Worm (Caenorhabditis elegans) whole organism, young adult: ENCODE results near the gene srx-28.

Experiments used
- F39B2.1 ChIP-seq: fragments of 200-800 bp; sonication (Bioruptor generic); IDR thresholded peaks from 2 replicates; pipeline ENCODE4 v1.3.6; 2022; ENCODE audit warnings: missing genetic modification reagents, missing genetic modification characterization, missing compliant biosample characterization
- F49E8.2 ChIP-seq: sonication (generic microtip); optimal IDR thresholded peaks from 3 replicates; lab custom pipeline; 2017; ENCODE audit warnings: missing genetic modification characterization, mild to moderate bottlenecking, missing compliant biosample characterization, antibody characterized with exemption, moderate library complexity; ENCODE audit not compliant: insufficient read depth
- F55B11.4 ChIP-seq: sonication (generic microtip); optimal IDR thresholded peaks from 2 replicates; lab custom pipeline; 2016; ENCODE audit warnings: missing compliant biosample characterization, missing genetic modification characterization, borderline replicate concordance; ENCODE audit not compliant: insufficient read depth
- F57C9.4 ChIP-seq: sonication (generic microtip); optimal IDR thresholded peaks from 2 replicates; lab custom pipeline; 2017; ENCODE audit warnings: mild to moderate bottlenecking, missing genetic modification characterization, missing compliant biosample characterization
- Y53G8AR.9 ChIP-seq: fragments of 200-800 bp; sonication (Bioruptor generic); conservative IDR thresholded peaks from 2 replicates; pipeline ENCODE4 v1.3.6; 2022; ENCODE audit warnings: missing genetic modification reagents, missing genetic modification characterization, missing compliant biosample characterization
- Y95B8A.8 ChIP-seq: fragments of 200-800 bp; sonication (Bioruptor generic); IDR thresholded peaks from 2 replicates; pipeline ENCODE4 v1.3.6; 2022; ENCODE audit warnings: missing genetic modification reagents, missing genetic modification characterization, missing compliant biosample characterization
- akir-1 ChIP-seq: fragments of 200-800 bp; sonication (Bioruptor generic); optimal IDR thresholded peaks from 2 replicates; lab custom pipeline; 2018; ENCODE audit warnings: mild to moderate bottlenecking, missing genetic modification characterization, moderate library complexity, missing compliant biosample characterization
- ama-1 ChIP-seq, 3 experiments: fragments of 150-350 bp in 1 of 3; sonication (generic microtip) in 2 of 3; optimal IDR thresholded peaks; 2 replicates each; lab custom pipeline; 2014 to 2018; ENCODE audit warnings: missing biosample characterization in 2 of 3, missing genetic modification characterization in 2 of 3, missing genetic modification reagents in 2 of 3
- aptf-3 ChIP-seq: fragments of 200-800 bp; sonication (Bioruptor generic); IDR thresholded peaks from 2 replicates; pipeline ENCODE4 v1.3.6; 2022; ENCODE audit warnings: missing genetic modification characterization, missing compliant biosample characterization
- attf-5 ChIP-seq: fragments of 200-800 bp; sonication (Bioruptor generic); optimal IDR thresholded peaks from 2 replicates; lab custom pipeline; 2018; ENCODE audit warnings: mild to moderate bottlenecking, missing genetic modification characterization, missing compliant biosample characterization
- bed-1 ChIP-seq: fragments of 200-800 bp; sonication (Bioruptor generic); IDR thresholded peaks from 2 replicates; pipeline ENCODE4 v1.3.6; 2022; ENCODE audit warnings: missing genetic modification reagents, missing genetic modification characterization, missing compliant biosample characterization
- cebp-2 ChIP-seq: fragments of 200-800 bp; sonication (Bioruptor generic); IDR thresholded peaks from 2 replicates; pipeline ENCODE4 v1.3.6; 2022; ENCODE audit warnings: missing genetic modification characterization, missing compliant biosample characterization
- dpl-1 ChIP-seq: fragments of 150-350 bp; optimal IDR thresholded peaks from 2 replicates; lab custom pipeline; 2014; ENCODE audit warnings: missing biosample characterization, missing genetic modification reagents, missing genetic modification characterization
- efl-1 ChIP-seq: fragments of 150-350 bp; optimal IDR thresholded peaks from 2 replicates; lab custom pipeline; 2014; ENCODE audit warnings: missing biosample characterization, missing genetic modification reagents, missing genetic modification characterization
- egrh-3 ChIP-seq: fragments of 200-800 bp; sonication (Bioruptor generic); IDR thresholded peaks from 2 replicates; pipeline ENCODE4 v1.3.6; 2022; ENCODE audit warnings: missing genetic modification reagents, missing genetic modification characterization, missing compliant biosample characterization
- hmg-1.2 ChIP-seq: fragments of 200-800 bp; sonication (Bioruptor generic); IDR thresholded peaks from 2 replicates; pipeline ENCODE4 v1.3.6; 2022; ENCODE audit warnings: missing genetic modification reagents, missing genetic modification characterization, missing compliant biosample characterization
- hmg-20 ChIP-seq: fragments of 200-800 bp; sonication (Bioruptor generic); IDR thresholded peaks from 2 replicates; pipeline ENCODE4 v1.3.6; 2022; ENCODE audit warnings: missing genetic modification reagents, missing genetic modification characterization, missing compliant biosample characterization
- hrde-1 ChIP-seq: sonication (generic microtip); optimal IDR thresholded peaks from 2 replicates; lab custom pipeline; 2016; ENCODE audit warnings: missing genetic modification characterization, mild to moderate bottlenecking, missing compliant biosample characterization, moderate library complexity, missing genotype, missing genetic modification reagents, borderline replicate concordance
- hsf-1 ChIP-seq: fragments of 200-800 bp; sonication (Bioruptor generic); IDR thresholded peaks from 2 replicates; pipeline ENCODE4 v1.3.6; 2022; ENCODE audit warnings: missing genetic modification reagents, missing genetic modification characterization, missing compliant biosample characterization
- lag-1 ChIP-seq: fragments of 200-800 bp; sonication (Bioruptor generic); IDR thresholded peaks from 2 replicates; pipeline ENCODE4 v1.3.6; 2022; ENCODE audit warnings: missing genetic modification reagents, missing genetic modification characterization, missing compliant biosample characterization
- lin-26 ChIP-seq: fragments of 200-800 bp; sonication (Bioruptor generic); IDR thresholded peaks from 2 replicates; pipeline ENCODE4 v1.3.6; 2022; ENCODE audit warnings: missing genetic modification reagents, missing genetic modification characterization, missing compliant biosample characterization
- lsl-1 ChIP-seq: fragments of 200-800 bp; sonication (Bioruptor generic); optimal IDR thresholded peaks from 2 replicates; lab custom pipeline; 2018; ENCODE audit warnings: mild to moderate bottlenecking, missing genetic modification characterization, moderate library complexity, missing compliant biosample characterization
- lsy-27 ChIP-seq: sonication (generic microtip); optimal IDR thresholded peaks from 2 replicates; lab custom pipeline; 2017; ENCODE audit warnings: missing genetic modification characterization, mild to moderate bottlenecking, missing compliant biosample characterization, antibody characterized with exemption, missing genotype, borderline replicate concordance; ENCODE audit not compliant: insufficient read depth
- madf-8 ChIP-seq: fragments of 200-800 bp; sonication (Bioruptor generic); conservative IDR thresholded peaks from 2 replicates; pipeline ENCODE4 v1.3.6; 2022; ENCODE audit warnings: missing genetic modification reagents, missing genetic modification characterization, missing compliant biosample characterization
- mes-4 ChIP-seq: sonication (generic microtip); optimal IDR thresholded peaks from 2 replicates; lab custom pipeline; 2016; ENCODE audit warnings: missing genotype, missing genetic modification characterization, missing compliant biosample characterization
- nhr-179 ChIP-seq: sonication (generic microtip); optimal IDR thresholded peaks from 2 replicates; lab custom pipeline; 2016; ENCODE audit warnings: mild to moderate bottlenecking, missing genetic modification characterization, missing compliant biosample characterization
- nhr-90 ChIP-seq: sonication (generic microtip); optimal IDR thresholded peaks from 2 replicates; lab custom pipeline; 2016; ENCODE audit warnings: missing genotype, mild to moderate bottlenecking, missing genetic modification characterization, missing compliant biosample characterization
- repo-1 ChIP-seq: sonication (generic microtip); optimal IDR thresholded peaks from 2 replicates; lab custom pipeline; 2017; ENCODE audit warnings: mild to moderate bottlenecking, missing genetic modification characterization, missing compliant biosample characterization
- sea-2 ChIP-seq: fragments of 200-800 bp; sonication (Bioruptor generic); IDR thresholded peaks from 2 replicates; pipeline ENCODE4 v1.3.6; 2022; ENCODE audit warnings: missing genetic modification characterization, missing compliant biosample characterization
- snpc-1.1 ChIP-seq: sonication (generic microtip); optimal IDR thresholded peaks from 2 replicates; lab custom pipeline; 2017; ENCODE audit warnings: missing genetic modification characterization, mild to moderate bottlenecking, missing compliant biosample characterization, antibody characterized with exemption, moderate library complexity, missing genotype, missing genetic modification reagents; ENCODE audit not compliant: insufficient read depth
- snpc-1.3 ChIP-seq: sonication (generic microtip); optimal IDR thresholded peaks from 2 replicates; lab custom pipeline; 2017; ENCODE audit warnings: missing genetic modification characterization, mild to moderate bottlenecking, missing compliant biosample characterization, antibody characterized with exemption, moderate library complexity, missing genotype, missing genetic modification reagents; ENCODE audit not compliant: insufficient read depth
- snpc-3.4 ChIP-seq: sonication (generic microtip); optimal IDR thresholded peaks from 2 replicates; lab custom pipeline; 2017; ENCODE audit warnings: missing genetic modification characterization, mild to moderate bottlenecking, missing compliant biosample characterization, antibody characterized with exemption, moderate library complexity, missing genotype, missing genetic modification reagents
- snpc-4 ChIP-seq, 5 experiments: fragments of 150-350 bp in 1 of 5; sonication (generic microtip) in 4 of 5; optimal IDR thresholded peaks; 2 replicates each; lab custom pipeline; 2014 to 2018; ENCODE audit warnings: missing genetic modification characterization in 5 of 5, missing biosample characterization in 3 of 5, antibody characterized with exemption in 2 of 5, mild to moderate bottlenecking in 2 of 5, missing compliant biosample characterization in 2 of 5, missing genotype in 2 of 5, moderate library complexity in 2 of 5, missing genetic modification reagents in 1 of 5
- tlf-1 ChIP-seq: fragments of 200-800 bp; sonication (Bioruptor generic); optimal IDR thresholded peaks from 2 replicates; lab custom pipeline; 2018; ENCODE audit warnings: mild to moderate bottlenecking, missing genetic modification characterization, missing compliant biosample characterization
- unc-130 ChIP-seq: sonication (generic microtip); optimal IDR thresholded peaks from 2 replicates; lab custom pipeline; 2016; ENCODE audit warnings: missing genetic modification reagents, missing genetic modification characterization, missing compliant biosample characterization
- ztf-28 ChIP-seq: fragments of 200-800 bp; sonication (Bioruptor generic); IDR thresholded peaks from 2 replicates; pipeline ENCODE4 v1.3.6; 2022; ENCODE audit warnings: missing genetic modification reagents, missing genetic modification characterization, missing compliant biosample characterization

Gene srx-28

ce11 chrV:2739607-2740006, 17.5 kb downstream of the srx-28 start:
- TF ChIP-seq dpl-1 (GFP tag; lab: Kevin White, UChicago) (no peak), nhr-179 (no peak), sea-2 (GFP tag; lab: Robert Waterston, UW) (no peak), snpc-4 (GFP tag; optimal IDR thresholded peaks at IDR 0.05; lab: Kevin White, UChicago) (peak; percentile 80), snpc-4 (tag; optimal IDR thresholded peaks at IDR 0.05; lab: Kevin White, UChicago) (peak in 3 of 4 experiments; percentile 83 to 93 (median 92)), snpc-3.4 (tag; lab: Kevin White, UChicago) (peak; percentile 24), attf-5 (no peak), F39B2.1 (no peak), lsl-1 (GFP tag; lab: Kevin White, UChicago) (peak; percentile 6), F49E8.2 (tag; lab: Kevin White, UChicago) (no peak), egrh-3 (GFP tag; lab: Robert Waterston, UW) (peak; percentile 37; the same call in 1 of the 2 replicates), repo-1 (tag; lab: Kevin White, UChicago) (no peak), F57C9.4 (tag; lab: Kevin White, UChicago) (no peak), ztf-28 (GFP tag; lab: Robert Waterston, UW) (no peak), lin-26 (GFP tag; lab: Robert Waterston, UW) (peak; percentile 56; the same call in 1 of the 2 replicates), Y53G8AR.9 (GFP tag; lab: Robert Waterston, UW) (no peak), snpc-1.1 (tag; lab: Kevin White, UChicago) (peak; percentile 82), nhr-90 (tag; lab: Kevin White, UChicago) (no peak), snpc-1.3 (tag; lab: Kevin White, UChicago) (no peak), hmg-20 (no peak), F55B11.4 (tag; lab: Kevin White, UChicago) (no peak), mes-4 (tag; lab: Kevin White, UChicago) (no peak), hrde-1 (tag; lab: Kevin White, UChicago) (no peak), bed-1 (no peak), hsf-1 (GFP tag; lab: Robert Waterston, UW) (no peak), Y95B8A.8 (GFP tag; lab: Robert Waterston, UW) (no peak)

- TF ChIP-seq cebp-2 (GFP tag; lab: Robert Waterston, UW) (no peak), lag-1 (GFP tag; lab: Robert Waterston, UW) (no peak), aptf-3 (GFP tag; lab: Robert Waterston, UW) (no peak), madf-8 (GFP tag; lab: Robert Waterston, UW) (no peak)
These were observed 18.9 kb downstream of the srx-28 start, which contains the start of gene srg-56 for ce11 chrV:2738174-2738573. TSS of gene srg-56 (minus strand) at chrV:2738274.

- TF ChIP-seq lsy-27 (tag; lab: Kevin White, UChicago) (no peak), tlf-1 (GFP tag; lab: Kevin White, UChicago) (no peak), ama-1 (optimal IDR thresholded peaks at IDR 0.05; lab: Kevin White, UChicago) (no peak), ama-1 (GFP tag; optimal IDR thresholded peaks at IDR 0.05; lab: Kevin White, UChicago) (no peak), hmg-1.2 (GFP tag; lab: Robert Waterston, UW) (no peak), unc-130 (GFP tag; lab: Kevin White, UChicago) (no peak), efl-1 (no peak), akir-1 (GFP tag; lab: Kevin White, UChicago) (no peak), F55B11.4 (tag; lab: Kevin White, UChicago) (no peak)
These were observed 22.7 kb downstream of the srx-28 start, which contains the start of gene srg-57 for ce11 chrV:2734360-2734759. TSS of gene srg-57 (minus strand) at chrV:2734460.
